Worm (Caenorhabditis elegans): ENCODE measurements around the gene rcat-1.

The rcat-1 gene

ce11 chrIV:255379-255857, at the start of gene rcat-1:
Gene rcat-1, minus strand, starts transcription at chrIV:255429.
- TF ChIP-seq hmg-11 (tag; optimal IDR thresholded peaks at IDR 0.05) (peak; percentile 54), egl-5 (tag; optimal IDR thresholded peaks at IDR 0.05) (peak; percentile 76), ztf-4 (tag; optimal IDR thresholded peaks at IDR 0.05) (no peak), nfya-1 (tag; optimal IDR thresholded peaks at IDR 0.05; ENCODE audit: insufficient read depth) (peak; percentile 91), lsy-12 (tag; optimal IDR thresholded peaks at IDR 0.05) (no peak), lin-39 (tag; optimal IDR thresholded peaks at IDR 0.05) (peak; percentile 88), ceh-82 (tag; optimal IDR thresholded peaks at IDR 0.05) (peak; percentile 48), nhr-11 (tag; optimal IDR thresholded peaks at IDR 0.05) (no peak), nhr-76 (tag; optimal IDR thresholded peaks at IDR 0.05) (no peak), lin-15B (tag; optimal IDR thresholded peaks at IDR 0.05) (peak; percentile 98), ama-1 (optimal IDR thresholded peaks at IDR 0.05) (peak; percentile 55), pqm-1 (tag; optimal IDR thresholded peaks at IDR 0.05) (peak; percentile 3), tbx-2 (tag; optimal IDR thresholded peaks at IDR 0.05) (no peak), elt-2 (tag; optimal IDR thresholded peaks at IDR 0.05) (peak; percentile 31), fkh-10 (GFP tag; optimal IDR thresholded peaks at IDR 0.05) (peak; percentile 43), nhr-25 (tag; optimal IDR thresholded peaks at IDR 0.05) (peak; percentile 77), jun-1 (tag; optimal IDR thresholded peaks at IDR 0.05) (peak; percentile 40), mdl-1 (tag; optimal IDR thresholded peaks at IDR 0.05) (no peak), aly-2 (tag; optimal IDR thresholded peaks at IDR 0.05) (no peak), nhr-43 (tag; optimal IDR thresholded peaks at IDR 0.05; ENCODE audit: poor library complexity, severe bottlenecking) (no peak), snpc-4 (tag; optimal IDR thresholded peaks at IDR 0.05) (peak; percentile 67), nhr-237 (tag; optimal IDR thresholded peaks at IDR 0.05) (no peak), mml-1 (tag; optimal IDR thresholded peaks at IDR 0.05) (no peak), nhr-12 (tag; optimal IDR thresholded peaks at IDR 0.05) (no peak), nhr-23 (tag; optimal IDR thresholded peaks at IDR 0.05) (peak; percentile 82), ceh-28 (tag; optimal IDR thresholded peaks at IDR 0.05) (peak; percentile 59), skn-1 (tag; optimal IDR thresholded peaks at IDR 0.05) (peak; percentile 70), ceh-16 (tag; optimal IDR thresholded peaks at IDR 0.05) (no peak), R02D3.7 (tag; optimal IDR thresholded peaks at IDR 0.05) (peak; percentile 100), nhr-77 (tag; optimal IDR thresholded peaks at IDR 0.05) (peak; percentile 1), sea-2 (GFP tag; optimal IDR thresholded peaks at IDR 0.05) (no peak), unc-62 (GFP tag; optimal IDR thresholded peaks at IDR 0.05) (no peak)

- peak; percentile 27 for TF ChIP-seq nhr-23 (tag; optimal IDR thresholded peaks at IDR 0.05)
- peak; percentile 25 for TF ChIP-seq nhr-43 (tag; optimal IDR thresholded peaks at IDR 0.05; ENCODE audit: poor library complexity, severe bottlenecking)
- no peak for TF ChIP-seq lin-15B (tag; optimal IDR thresholded peaks at IDR 0.05)
Measured at ce11 chrIV:303264-303663, 48.0 kb upstream of the rcat-1 start.

ce11 chrIV:302743-303142, 47.5 kb upstream of the rcat-1 start:
- peak; percentile 6 for TF ChIP-seq nhr-25 (tag; optimal IDR thresholded peaks at IDR 0.05)
- no peak for TF ChIP-seq mdl-1 (tag; optimal IDR thresholded peaks at IDR 0.05)
- peak in 2 of 3 experiments; percentile 5 to 12 for TF ChIP-seq elt-3 (tag; optimal IDR thresholded peaks at IDR 0.05)
- no peak for TF ChIP-seq lsy-12 (tag; optimal IDR thresholded peaks at IDR 0.05)
- peak; percentile 44 for TF ChIP-seq nhr-43 (tag; optimal IDR thresholded peaks at IDR 0.05; ENCODE audit: poor library complexity, severe bottlenecking)
- no peak for TF ChIP-seq nfya-1 (tag; optimal IDR thresholded peaks at IDR 0.05; ENCODE audit: insufficient read depth)
- peak; percentile 21 for TF ChIP-seq nhr-23 (tag; optimal IDR thresholded peaks at IDR 0.05)

ce11 chrIV:300307-300706, 45.1 kb upstream of the rcat-1 start:
- TF ChIP-seq lin-15B (tag; optimal IDR thresholded peaks at IDR 0.05) (no peak), ceh-9 (tag; optimal IDR thresholded peaks at IDR 0.05) (no peak), ztf-4 (tag; optimal IDR thresholded peaks at IDR 0.05) (no peak), ceh-82 (tag; optimal IDR thresholded peaks at IDR 0.05) (no peak), nhr-76 (tag; optimal IDR thresholded peaks at IDR 0.05) (no peak), aly-2 (tag; optimal IDR thresholded peaks at IDR 0.05) (no peak), nhr-12 (tag; optimal IDR thresholded peaks at IDR 0.05) (no peak), R02D3.7 (tag; optimal IDR thresholded peaks at IDR 0.05) (no peak), jun-1 (tag; optimal IDR thresholded peaks at IDR 0.05) (no peak), snpc-4 (tag; optimal IDR thresholded peaks at IDR 0.05) (no peak), eor-1 (tag; optimal IDR thresholded peaks at IDR 0.05) (no peak), nhr-67 (tag; optimal IDR thresholded peaks at IDR 0.05) (no peak), nhr-28 (tag; optimal IDR thresholded peaks at IDR 0.05) (no peak), hmg-11 (tag; optimal IDR thresholded peaks at IDR 0.05) (no peak), egl-5 (tag; optimal IDR thresholded peaks at IDR 0.05) (no peak)
